Fruit fly (Drosophila melanogaster) whole organism, embryonic: ENCODE results near the gene CG34417.

Source experiments
- Antp ChIP-seq: fragments of 200-800 bp; sonication (Bioruptor generic); optimal IDR thresholded peaks from 3 replicates; lab custom pipeline; 2016; ENCODE audit warnings: missing biosample characterization, missing genetic modification characterization
- Atf-2 ChIP-seq: fragments of 200-800 bp; sonication (Bioruptor generic); optimal IDR thresholded peaks from 2 replicates; lab custom pipeline; 2016; ENCODE audit warnings: missing biosample characterization, missing genetic modification characterization
- BtbVII ChIP-seq: fragments of 200-800 bp; sonication (Bioruptor generic); optimal IDR thresholded peaks from 3 replicates; lab custom pipeline; 2017; ENCODE audit warnings: missing biosample characterization, mild to moderate bottlenecking, missing genetic modification characterization
- CG10147 ChIP-seq: fragments of 200-800 bp; sonication (Bioruptor generic); optimal IDR thresholded peaks from 2 replicates; lab custom pipeline; 2019; ENCODE audit warnings: missing biosample characterization, mild to moderate bottlenecking, missing genetic modification characterization, moderate library complexity
- CG11696 ChIP-seq: fragments of 200-800 bp; sonication (Bioruptor generic); IDR thresholded peaks from 2 replicates; pipeline ENCODE4 v1.3.6; 2022; ENCODE audit warnings: missing biosample characterization, missing genetic modification characterization
- CG13894 ChIP-seq: fragments of 200-800 bp; sonication (Bioruptor generic); optimal IDR thresholded peaks from 3 replicates; lab custom pipeline; 2018; ENCODE audit warnings: missing biosample characterization, mild to moderate bottlenecking, missing genetic modification characterization, moderate library complexity
- CG14667 ChIP-seq: fragments of 200-800 bp; sonication (Bioruptor generic); IDR thresholded peaks from 2 replicates; pipeline ENCODE4 v1.3.6; 2022; ENCODE audit warnings: missing biosample characterization, missing genetic modification characterization
- CG15479 ChIP-seq: fragments of 200-800 bp; sonication (Bioruptor generic); optimal IDR thresholded peaks from 3 replicates; lab custom pipeline; 2019; ENCODE audit warnings: missing biosample characterization, mild to moderate bottlenecking, missing genetic modification characterization, moderate library complexity
- CG15514 ChIP-seq: fragments of 200-800 bp; sonication (Bioruptor generic); optimal IDR thresholded peaks from 3 replicates; lab custom pipeline; 2017; ENCODE audit warnings: missing biosample characterization, missing genetic modification characterization, mild to moderate bottlenecking, moderate library complexity, missing genetic modification reagents
- CG1603 ChIP-seq: fragments of 200-800 bp; sonication (Bioruptor generic); optimal IDR thresholded peaks from 2 replicates; lab custom pipeline; 2019; ENCODE audit warnings: missing biosample characterization, mild to moderate bottlenecking, missing genetic modification characterization, moderate library complexity
- CG17359 ChIP-seq: fragments of 200-800 bp; sonication (Bioruptor generic); optimal IDR thresholded peaks from 3 replicates; lab custom pipeline; 2018; ENCODE audit warnings: missing biosample characterization, mild to moderate bottlenecking, missing genetic modification characterization, moderate library complexity
- CG17802 ChIP-seq: fragments of 200-800 bp; sonication (Bioruptor generic); optimal IDR thresholded peaks from 2 replicates; lab custom pipeline; 2018; ENCODE audit warnings: missing biosample characterization, mild to moderate bottlenecking, missing genetic modification characterization, moderate library complexity
- CG17829 ChIP-seq: fragments of 200-800 bp; optimal IDR thresholded peaks from 2 replicates; lab custom pipeline; 2019; ENCODE audit warnings: missing biosample characterization, mild to moderate bottlenecking, missing genetic modification characterization, moderate library complexity
- CG18764 ChIP-seq: fragments of 200-800 bp; sonication (Bioruptor generic); optimal IDR thresholded peaks from 3 replicates; lab custom pipeline; 2016; ENCODE audit warnings: missing biosample characterization, missing genetic modification characterization
- CG2712 ChIP-seq: fragments of 200-800 bp; optimal IDR thresholded peaks from 3 replicates; lab custom pipeline; 2019; ENCODE audit warnings: missing biosample characterization, mild to moderate bottlenecking, missing genetic modification characterization, moderate library complexity
- CG2889 ChIP-seq: fragments of 200-800 bp; sonication (Bioruptor generic); IDR thresholded peaks from 3 replicates; pipeline ENCODE4 v1.3.6; 2022; ENCODE audit warnings: missing biosample characterization, missing genetic modification characterization
- CG30020 ChIP-seq: fragments of 200-800 bp; optimal IDR thresholded peaks from 2 replicates; lab custom pipeline; 2019; ENCODE audit warnings: missing biosample characterization, mild to moderate bottlenecking, missing genetic modification characterization, moderate library complexity
- CG30431 ChIP-seq: fragments of 200-800 bp; sonication (Bioruptor generic); optimal IDR thresholded peaks from 2 replicates; lab custom pipeline; 2017; ENCODE audit warnings: missing biosample characterization, missing genetic modification characterization
- CG3065 ChIP-seq: fragments of 200-800 bp; sonication (Bioruptor generic); optimal IDR thresholded peaks from 2 replicates; lab custom pipeline; 2016; ENCODE audit warnings: missing biosample characterization, missing genetic modification characterization
- CG32767 ChIP-seq: fragments of 200-800 bp; sonication (Bioruptor generic); IDR thresholded peaks from 2 replicates; pipeline ENCODE4 v1.3.6; 2022; ENCODE audit warnings: missing biosample characterization, missing genetic modification characterization
- CG3407 ChIP-seq: fragments of 200-800 bp; sonication (Bioruptor generic); optimal IDR thresholded peaks from 2 replicates; lab custom pipeline; 2018; ENCODE audit warnings: missing biosample characterization, mild to moderate bottlenecking, missing genetic modification characterization
- CG4360 ChIP-seq: fragments of 200-800 bp; sonication (Bioruptor generic); IDR thresholded peaks from 2 replicates; pipeline ENCODE4 v1.3.6; 2022; ENCODE audit warnings: missing biosample characterization, missing genetic modification characterization
- CG6689 ChIP-seq: fragments of 200-800 bp; sonication (Bioruptor generic); IDR thresholded peaks from 2 replicates; pipeline ENCODE4 v1.3.6; 2022; ENCODE audit warnings: missing biosample characterization, missing genetic modification characterization
- CG6791 ChIP-seq: fragments of 200-800 bp; sonication (Bioruptor generic); IDR thresholded peaks from 3 replicates; pipeline ENCODE4 v1.3.6; 2022; ENCODE audit warnings: missing biosample characterization, missing genetic modification characterization; ENCODE audit not compliant: partially characterized antibody
- CG8478 ChIP-seq: fragments of >200 bp; optimal IDR thresholded peaks from 2 replicates; lab custom pipeline; 2018
- Dfd ChIP-seq, 2 experiments: fragments of >200 bp; optimal IDR thresholded peaks; 2 replicates each; lab custom pipeline; 2017; ENCODE audit warnings: missing biosample characterization in 2 of 2, missing genetic modification characterization in 2 of 2
- Optix ChIP-seq: fragments of 200-800 bp; sonication (Bioruptor generic); IDR thresholded peaks from 3 replicates; pipeline ENCODE4 v1.3.6; 2022; ENCODE audit warnings: missing biosample characterization, missing genetic modification characterization
- Ptx1 ChIP-seq: fragments of 200-800 bp; sonication (Bioruptor generic); IDR thresholded peaks from 2 replicates; pipeline ENCODE4 v1.3.6; 2022; ENCODE audit warnings: missing biosample characterization, missing genetic modification characterization
- Sry-β ChIP-seq: fragments of 200-800 bp; sonication (Bioruptor generic); optimal IDR thresholded peaks from 2 replicates; lab custom pipeline; 2018; ENCODE audit warnings: missing biosample characterization, mild to moderate bottlenecking, missing genetic modification characterization, moderate library complexity
- aop ChIP-seq: fragments of 200-800 bp; sonication (Bioruptor generic); IDR thresholded peaks from 2 replicates; pipeline ENCODE4 v1.3.6; 2022; ENCODE audit warnings: missing biosample characterization, missing genetic modification characterization
- ap ChIP-seq: fragments of 200-800 bp; sonication (Bioruptor generic); IDR thresholded peaks from 2 replicates; pipeline ENCODE4 v1.3.6; 2022; ENCODE audit warnings: missing biosample characterization, missing genetic modification characterization
- crp ChIP-seq, 2 experiments: fragments of 200-800 bp; sonication (Bioruptor generic); optimal IDR thresholded peaks; 2 replicates in 1 of 2; 3 replicates in 1 of 2; lab custom pipeline; 2017; ENCODE audit warnings: missing biosample characterization in 2 of 2, missing genetic modification characterization in 2 of 2, mild to moderate bottlenecking in 1 of 2, moderate library complexity in 1 of 2
- da ChIP-seq: fragments of 200-800 bp; sonication (Bioruptor generic); optimal IDR thresholded peaks from 2 replicates; lab custom pipeline; 2016; ENCODE audit warnings: missing biosample characterization, missing genetic modification characterization
- dm ChIP-seq: fragments of 200-800 bp; sonication (Bioruptor generic); optimal IDR thresholded peaks from 3 replicates; lab custom pipeline; 2016; ENCODE audit warnings: missing biosample characterization, missing genetic modification characterization
- eve ChIP-seq, 2 experiments: fragments of >200 bp; optimal IDR thresholded peaks; 2 replicates each; lab custom pipeline; 2017; ENCODE audit warnings: missing biosample characterization in 2 of 2, missing genetic modification characterization in 2 of 2
- ewg ChIP-seq: fragments of 200-800 bp; sonication (Bioruptor generic); optimal IDR thresholded peaks from 3 replicates; lab custom pipeline; 2017; ENCODE audit warnings: mild to moderate bottlenecking, missing biosample characterization, missing genetic modification reagents, missing genetic modification characterization
- eyg ChIP-seq: fragments of 200-800 bp; sonication (Bioruptor generic); optimal IDR thresholded peaks from 3 replicates; lab custom pipeline; 2016; ENCODE audit warnings: missing biosample characterization, missing genetic modification characterization
- fu2 ChIP-seq: fragments of 200-800 bp; sonication (Bioruptor generic); optimal IDR thresholded peaks from 2 replicates; lab custom pipeline; 2016; ENCODE audit warnings: missing biosample characterization, missing genetic modification characterization
- gcm ChIP-seq: fragments of 200-800 bp; sonication (Bioruptor generic); optimal IDR thresholded peaks from 2 replicates; lab custom pipeline; 2019; ENCODE audit warnings: missing biosample characterization, mild to moderate bottlenecking, missing genetic modification characterization, moderate library complexity
- hkb ChIP-seq, 2 experiments: fragments of 200-800 bp in 1 of 2; fragments of >200 bp in 1 of 2; sonication (Bioruptor generic) in 1 of 2; IDR thresholded peaks in 1 of 2; optimal IDR thresholded peaks in 1 of 2; 2 replicates each; pipeline versions ENCODE4 v1.3.6 to Lab custom; 2017 to 2022; ENCODE audit warnings: missing biosample characterization in 1 of 2, missing genetic modification characterization in 1 of 2
- nau ChIP-seq: fragments of 200-800 bp; sonication (Bioruptor generic); optimal IDR thresholded peaks from 3 replicates; lab custom pipeline; 2017; ENCODE audit warnings: missing biosample characterization, mild to moderate bottlenecking, missing genetic modification characterization, missing genetic modification reagents
- nerfin-1 ChIP-seq: fragments of 200-800 bp; sonication (Bioruptor generic); optimal IDR thresholded peaks from 3 replicates; lab custom pipeline; 2019; ENCODE audit warnings: missing biosample characterization, mild to moderate bottlenecking, missing genetic modification characterization, moderate library complexity
- nerfin-2 ChIP-seq: fragments of 200-800 bp; sonication (Bioruptor generic); IDR thresholded peaks from 2 replicates; pipeline ENCODE4 v1.3.6; 2022; ENCODE audit warnings: missing biosample characterization, missing genetic modification characterization; ENCODE audit not compliant: partially characterized antibody
- nom ChIP-seq: fragments of 200-800 bp; sonication (Bioruptor generic); optimal IDR thresholded peaks from 2 replicates; lab custom pipeline; 2017; ENCODE audit warnings: missing biosample characterization, missing genetic modification characterization, mild to moderate bottlenecking, moderate library complexity, missing genetic modification reagents
- onecut ChIP-seq: fragments of 200-800 bp; sonication (Bioruptor generic); IDR thresholded peaks from 2 replicates; pipeline ENCODE4 v1.3.6; 2022; ENCODE audit warnings: missing biosample characterization, missing genetic modification characterization
- p53 ChIP-seq: fragments of 200-800 bp; sonication (Bioruptor generic); optimal IDR thresholded peaks from 2 replicates; lab custom pipeline; 2016; ENCODE audit warnings: missing biosample characterization, missing genetic modification characterization
- pho ChIP-seq: fragments of 200-800 bp; sonication (Bioruptor generic); optimal IDR thresholded peaks from 2 replicates; lab custom pipeline; 2016; ENCODE audit warnings: missing biosample characterization, missing genetic modification characterization
- pzg ChIP-seq: fragments of 200-800 bp; sonication (Bioruptor generic); optimal IDR thresholded peaks from 3 replicates; lab custom pipeline; 2018; ENCODE audit warnings: missing biosample characterization, mild to moderate bottlenecking, missing genetic modification characterization, moderate library complexity
- rib ChIP-seq: fragments of 200-800 bp; sonication (Bioruptor generic); IDR thresholded peaks from 2 replicates; pipeline ENCODE4 v1.3.6; 2022; ENCODE audit warnings: missing biosample characterization, missing genetic modification characterization
- sens-2 ChIP-seq: fragments of 200-800 bp; sonication (Bioruptor generic); IDR thresholded peaks from 2 replicates; pipeline ENCODE4 v1.3.6; 2022; ENCODE audit warnings: missing biosample characterization, missing genetic modification characterization
- usp ChIP-seq: fragments of >200 bp; optimal IDR thresholded peaks from 2 replicates; lab custom pipeline; 2017; ENCODE audit warnings: missing biosample characterization, missing genetic modification characterization

Gene CG34417

DNA sequence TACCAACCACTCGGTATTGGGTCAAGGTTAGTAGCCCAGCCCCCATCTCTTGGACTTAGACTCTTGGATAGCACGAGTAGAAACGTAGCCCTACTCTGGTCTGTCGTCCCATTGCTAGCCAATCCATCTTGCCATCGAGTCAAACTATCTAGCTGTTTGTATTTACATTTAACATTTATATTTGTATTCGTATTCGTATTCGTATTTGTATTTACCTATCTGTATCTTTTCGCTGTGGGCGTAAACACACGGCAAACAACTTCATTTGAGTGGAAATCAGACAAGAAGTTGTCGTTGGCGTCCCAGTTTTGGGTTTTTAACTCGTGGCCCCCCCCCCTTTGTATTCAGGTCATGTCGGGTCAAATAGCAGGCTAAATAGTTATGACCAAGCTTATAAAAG is 73.7 kb downstream of the CG34417 start (continued):
- peak; percentile 77 for TF ChIP-seq BtbVII (GFP tag; lab: Kevin White, UChicago)
- TF ChIP-seq CG11696 (GFP tag; lab: Robert Waterston, UW): no peak
- TF ChIP-seq usp: no peak
- no peak for TF ChIP-seq CG8478 (lab: Kevin White, UChicago)
- TF ChIP-seq CG14667 (GFP tag; lab: Robert Waterston, UW): no peak
- peak; percentile 54 for TF ChIP-seq nau (GFP tag; lab: Kevin White, UChicago)
- TF ChIP-seq Dfd (GFP tag; optimal IDR thresholded peaks at IDR 0.05; lab: Kevin White, UChicago): no peak
- no peak for TF ChIP-seq hkb (optimal IDR thresholded peaks at IDR 0.05; lab: Kevin White, UChicago)
- 0 out of 2 replicates have a peak, but pooled peaks have one; percentile 27 for TF ChIP-seq hkb (GFP tag; IDR thresholded peaks at IDR 0.05; lab: Robert Waterston, UW)
- TF ChIP-seq Atf-2 (GFP tag; lab: Kevin White, UChicago): no peak
- TF ChIP-seq pzg (GFP tag; lab: Kevin White, UChicago): no peak
- TF ChIP-seq aop: no peak
- no peak for TF ChIP-seq CG17829
- no peak for TF ChIP-seq da (GFP tag; lab: Kevin White, UChicago)
- TF ChIP-seq sens-2 (GFP tag; lab: Robert Waterston, UW): no peak
- no peak for TF ChIP-seq CG6791
- no peak for TF ChIP-seq CG17802
- no peak for TF ChIP-seq Antp
- no peak for TF ChIP-seq CG18764
- peak; percentile 21 for TF ChIP-seq gcm (GFP tag; lab: Kevin White, UChicago)
- TF ChIP-seq CG30020 (tag; lab: Kevin White, UChicago): no peak
- no peak for TF ChIP-seq dm
- no peak for TF ChIP-seq CG10147 (GFP tag; lab: Kevin White, UChicago)
- TF ChIP-seq CG17359 (tag; lab: Kevin White, UChicago): peak; percentile 14
- no peak for TF ChIP-seq Ptx1 (GFP tag; lab: Robert Waterston, UW)
- TF ChIP-seq CG2889: no peak
- no peak for TF ChIP-seq onecut (GFP tag; lab: Robert Waterston, UW)
- peak; percentile 33 for TF ChIP-seq CG2712 (tag; lab: Kevin White, UChicago)
- TF ChIP-seq CG6689 (GFP tag; lab: Robert Waterston, UW): no peak
- no peak for TF ChIP-seq pho (GFP tag; lab: Kevin White, UChicago)
- peak; percentile 45 for TF ChIP-seq CG15514 (GFP tag; lab: Kevin White, UChicago)
- TF ChIP-seq nerfin-2 (GFP tag; lab: Robert Waterston, UW): no peak
- TF ChIP-seq crp (GFP tag; optimal IDR thresholded peaks at IDR 0.05; lab: Kevin White, UChicago): no peak
- peak; percentile 10 for TF ChIP-seq CG3065
- TF ChIP-seq nerfin-1: peak; percentile 0
- TF ChIP-seq nom (GFP tag; lab: Kevin White, UChicago): no peak
- TF ChIP-seq Optix (GFP tag; lab: Robert Waterston, UW): no peak
- no peak for TF ChIP-seq CG32767 (GFP tag; lab: Robert Waterston, UW)
- peak; percentile 58 for TF ChIP-seq CG1603 (tag; lab: Kevin White, UChicago)
- no peak for TF ChIP-seq CG13894 (tag; lab: Kevin White, UChicago)
- TF ChIP-seq eyg: no peak
- TF ChIP-seq CG3407 (GFP tag; lab: Kevin White, UChicago): peak; percentile 52
- no peak for TF ChIP-seq Sry-β (GFP tag; lab: Kevin White, UChicago)
- TF ChIP-seq rib (GFP tag; lab: Robert Waterston, UW): no peak
- no peak for TF ChIP-seq eve (GFP tag; optimal IDR thresholded peaks at IDR 0.05; lab: Kevin White, UChicago)
- TF ChIP-seq CG15479 (GFP tag; lab: Kevin White, UChicago): no peak
- no peak for TF ChIP-seq ewg (GFP tag; lab: Kevin White, UChicago)
- no peak for TF ChIP-seq fu2
- no peak for TF ChIP-seq CG30431 (GFP tag; lab: Kevin White, UChicago)
- no peak for TF ChIP-seq CG4360 (GFP tag; lab: Robert Waterston, UW)
- no peak for TF ChIP-seq ap (GFP tag; lab: Robert Waterston, UW)
- TF ChIP-seq p53 (GFP tag; lab: Kevin White, UChicago): no peak
